Worm (Caenorhabditis elegans) whole organism, L2 larva: Measurements from ENCODE around the gene srh-184.

ENCODE experiments used
- C34F6.9 ChIP-seq: fragments of 150-350 bp; optimal IDR thresholded peaks from 2 replicates; lab custom pipeline; 2014; ENCODE audit warnings: missing biosample characterization, missing genetic modification characterization
- F13H6.1 ChIP-seq: sonication (generic microtip); optimal IDR thresholded peaks from 2 replicates; lab custom pipeline; 2016; ENCODE audit warnings: missing genetic modification characterization, missing compliant biosample characterization
- R02D3.7 ChIP-seq: fragments of 150-350 bp; optimal IDR thresholded peaks from 2 replicates; lab custom pipeline; 2014; ENCODE audit warnings: missing biosample characterization, missing genetic modification characterization
- ZK546.5 ChIP-seq: sonication (generic microtip); optimal IDR thresholded peaks from 2 replicates; lab custom pipeline; 2017; ENCODE audit warnings: missing biosample characterization, missing genetic modification characterization
- aly-2 ChIP-seq: fragments of 150-350 bp; optimal IDR thresholded peaks from 2 replicates; lab custom pipeline; 2014; ENCODE audit warnings: missing biosample characterization, missing genetic modification characterization
- ama-1 ChIP-seq: fragments of 150-350 bp; optimal IDR thresholded peaks from 2 replicates; lab custom pipeline; 2018; ENCODE audit warnings: inconsistent platforms
- blmp-1 ChIP-seq: sonication (generic microtip); optimal IDR thresholded peaks from 2 replicates; lab custom pipeline; 2017; ENCODE audit warnings: missing genetic modification characterization, mild to moderate bottlenecking, missing compliant biosample characterization, antibody characterized with exemption, moderate library complexity; ENCODE audit not compliant: insufficient read depth
- ceh-16 ChIP-seq: fragments of 150-350 bp; optimal IDR thresholded peaks from 2 replicates; lab custom pipeline; 2014; ENCODE audit warnings: missing biosample characterization, missing genetic modification characterization
- ceh-82 ChIP-seq: fragments of 150-350 bp; optimal IDR thresholded peaks from 2 replicates; lab custom pipeline; 2014; ENCODE audit warnings: missing biosample characterization, missing genetic modification characterization
- crh-2 ChIP-seq: sonication (generic microtip); optimal IDR thresholded peaks from 2 replicates; lab custom pipeline; 2017; ENCODE audit warnings: missing biosample characterization, missing genetic modification characterization
- dmd-4 ChIP-seq: sonication (generic microtip); optimal IDR thresholded peaks from 2 replicates; lab custom pipeline; 2017; ENCODE audit warnings: missing biosample characterization, missing genetic modification characterization
- egl-27 ChIP-seq: sonication (generic microtip); optimal IDR thresholded peaks from 3 replicates; lab custom pipeline; 2017; ENCODE audit warnings: missing biosample characterization, missing genetic modification reagents, missing genetic modification characterization
- elt-3 ChIP-seq: sonication (generic microtip); optimal IDR thresholded peaks from 2 replicates; lab custom pipeline; 2017; ENCODE audit warnings: missing biosample characterization, missing genetic modification characterization
- fos-1 ChIP-seq: fragments of 150-350 bp; optimal IDR thresholded peaks from 2 replicates; lab custom pipeline; 2014; ENCODE audit warnings: missing biosample characterization, missing genetic modification characterization
- gmeb-1 ChIP-seq: fragments of 150-350 bp; optimal IDR thresholded peaks from 2 replicates; lab custom pipeline; 2014; ENCODE audit warnings: missing biosample characterization, missing genetic modification characterization
- lin-11 ChIP-seq: fragments of 150-350 bp; sonication (generic microtip); optimal IDR thresholded peaks from 2 replicates; lab custom pipeline; 2014; ENCODE audit warnings: missing biosample characterization, missing genetic modification characterization, inconsistent platforms, mixed read lengths
- lin-39 ChIP-seq: fragments of 150-350 bp; optimal IDR thresholded peaks from 2 replicates; lab custom pipeline; 2014; ENCODE audit warnings: missing biosample characterization, missing genetic modification reagents, missing genetic modification characterization
- lsy-2 ChIP-seq, 2 experiments: fragments of 150-350 bp in 1 of 2; sonication (generic microtip) in 1 of 2; optimal IDR thresholded peaks; 2 replicates each; lab custom pipeline; 2014 to 2017; ENCODE audit warnings: missing biosample characterization in 2 of 2, missing genetic modification characterization in 2 of 2
- mbf-1 ChIP-seq: sonication (generic microtip); optimal IDR thresholded peaks from 2 replicates; lab custom pipeline; 2017; ENCODE audit warnings: missing biosample characterization, missing genetic modification characterization
- mdl-1 ChIP-seq, 2 experiments: fragments of 150-350 bp in 1 of 2; sonication (generic microtip) in 1 of 2; optimal IDR thresholded peaks; 2 replicates each; lab custom pipeline; 2017; ENCODE audit warnings: missing biosample characterization in 2 of 2, missing genetic modification characterization in 2 of 2
- nhr-10 ChIP-seq: sonication (generic microtip); optimal IDR thresholded peaks from 2 replicates; lab custom pipeline; 2017; ENCODE audit warnings: missing biosample characterization, missing genetic modification characterization
- nhr-11 ChIP-seq: fragments of 150-350 bp; optimal IDR thresholded peaks from 2 replicates; lab custom pipeline; 2014; ENCODE audit warnings: missing biosample characterization, missing genetic modification characterization
- nhr-12 ChIP-seq: fragments of 150-350 bp; optimal IDR thresholded peaks from 2 replicates; lab custom pipeline; 2014; ENCODE audit warnings: missing biosample characterization, missing genetic modification characterization
- nhr-21 ChIP-seq: fragments of 150-350 bp; optimal IDR thresholded peaks from 2 replicates; lab custom pipeline; 2014; ENCODE audit warnings: missing biosample characterization, missing genetic modification characterization
- nhr-23 ChIP-seq: fragments of 150-350 bp; optimal IDR thresholded peaks from 2 replicates; lab custom pipeline; 2014; ENCODE audit warnings: missing biosample characterization, missing genetic modification reagents, missing genetic modification characterization
- nhr-237 ChIP-seq: fragments of 150-350 bp; optimal IDR thresholded peaks from 2 replicates; lab custom pipeline; 2014; ENCODE audit warnings: missing biosample characterization, missing genetic modification characterization
- nhr-25 ChIP-seq: fragments of 150-350 bp; sonication (generic microtip); optimal IDR thresholded peaks from 3 replicates; lab custom pipeline; 2014; ENCODE audit warnings: missing biosample characterization, missing genetic modification characterization
- nhr-6 ChIP-seq: fragments of 150-350 bp; optimal IDR thresholded peaks from 2 replicates; lab custom pipeline; 2014; ENCODE audit warnings: missing biosample characterization, missing genetic modification characterization
- nhr-77 ChIP-seq: fragments of 150-350 bp; optimal IDR thresholded peaks from 2 replicates; lab custom pipeline; 2014; ENCODE audit warnings: missing biosample characterization, missing genetic modification characterization
- peb-1 ChIP-seq: fragments of 150-350 bp; optimal IDR thresholded peaks from 2 replicates; lab custom pipeline; 2014; ENCODE audit warnings: missing biosample characterization, missing genetic modification characterization
- sem-4 ChIP-seq: fragments of 150-350 bp; optimal IDR thresholded peaks from 2 replicates; lab custom pipeline; 2014; ENCODE audit warnings: missing biosample characterization, missing genetic modification reagents, missing genetic modification characterization
- skn-1 ChIP-seq: sonication (generic microtip); optimal IDR thresholded peaks from 2 replicates; lab custom pipeline; 2017; ENCODE audit warnings: missing biosample characterization, missing genetic modification characterization
- sma-3 ChIP-seq: sonication (generic microtip); optimal IDR thresholded peaks from 2 replicates; lab custom pipeline; 2016; ENCODE audit warnings: missing genetic modification reagents, missing genetic modification characterization, missing compliant biosample characterization
- sma-9 ChIP-seq, 2 experiments: fragments of 150-350 bp in 1 of 2; sonication (generic microtip) in 1 of 2; optimal IDR thresholded peaks; 2 replicates each; lab custom pipeline; 2014 to 2016; ENCODE audit warnings: missing genetic modification characterization in 2 of 2, mild to moderate bottlenecking in 1 of 2, missing biosample characterization in 1 of 2, missing compliant biosample characterization in 1 of 2, missing genetic modification reagents in 1 of 2, moderate library complexity in 1 of 2
- snpc-4 ChIP-seq: fragments of 150-350 bp; optimal IDR thresholded peaks from 2 replicates; lab custom pipeline; 2014; ENCODE audit warnings: missing biosample characterization, missing genetic modification characterization
- unc-39 ChIP-seq: fragments of 150-350 bp; optimal IDR thresholded peaks from 2 replicates; lab custom pipeline; 2014; ENCODE audit warnings: missing biosample characterization, missing genetic modification characterization
- unc-55 ChIP-seq: fragments of 150-350 bp; sonication (generic microtip); optimal IDR thresholded peaks from 3 replicates; lab custom pipeline; 2014; ENCODE audit warnings: missing biosample characterization, missing genetic modification reagents, missing genetic modification characterization
- unc-62 ChIP-seq: fragments of 150-350 bp; optimal IDR thresholded peaks from 2 replicates; lab custom pipeline; 2014; ENCODE audit warnings: missing biosample characterization, missing genetic modification reagents, missing genetic modification characterization
- zag-1 ChIP-seq: fragments of 150-350 bp; optimal IDR thresholded peaks from 2 replicates; lab custom pipeline; 2014; ENCODE audit warnings: missing biosample characterization, missing genetic modification characterization
- ztf-1 ChIP-seq: fragments of 200-800 bp; sonication (Bioruptor generic); conservative IDR thresholded peaks from 2 replicates; pipeline ENCODE4 v1.3.6; 2022; ENCODE audit warnings: missing genetic modification characterization, missing compliant biosample characterization
- ztf-11 ChIP-seq: sonication (generic microtip); optimal IDR thresholded peaks from 2 replicates; lab custom pipeline; 2017; ENCODE audit warnings: missing biosample characterization, missing genetic modification characterization

Gene srh-184

ce11 chrV:10805934-10806333 is 7.9 kb upstream of the srh-184 start, which contains the start of gene prp-38:
prp-38 (minus strand) TSS chrV:10806034.
- TF ChIP-seq F13H6.1 (tag; lab: Kevin White, UChicago): no peak
- no peak for TF ChIP-seq unc-39 (tag; lab: Kevin White, UChicago)
- no peak for TF ChIP-seq nhr-237 (tag; lab: Kevin White, UChicago)
- TF ChIP-seq nhr-77 (tag; lab: Kevin White, UChicago): no peak
- no peak for TF ChIP-seq C34F6.9
- no peak for TF ChIP-seq elt-3 (tag; lab: Kevin White, UChicago)
- no peak for TF ChIP-seq unc-55
- TF ChIP-seq ztf-1 (GFP tag; lab: Robert Waterston, UW): no peak
- TF ChIP-seq ceh-82 (tag; lab: Kevin White, UChicago): no peak
- TF ChIP-seq dmd-4 (tag; lab: Kevin White, UChicago): no peak
- no peak for TF ChIP-seq nhr-6 (tag; lab: Kevin White, UChicago)
- TF ChIP-seq sem-4 (tag; lab: Kevin White, UChicago): no peak
- no peak for TF ChIP-seq lin-39 (tag; lab: Kevin White, UChicago)
- no peak for TF ChIP-seq nhr-12
- TF ChIP-seq mbf-1 (tag; lab: Kevin White, UChicago): no peak

- no peak for TF ChIP-seq ceh-16 (tag; lab: Kevin White, UChicago)
- no peak for TF ChIP-seq crh-2 (tag; lab: Kevin White, UChicago)
- TF ChIP-seq zag-1: no peak
- TF ChIP-seq R02D3.7: no peak
- TF ChIP-seq ztf-11 (tag; lab: Kevin White, UChicago): no peak
- TF ChIP-seq egl-27 (tag; lab: Kevin White, UChicago): no peak
- TF ChIP-seq aly-2 (tag; lab: Kevin White, UChicago): no peak
- no peak for TF ChIP-seq skn-1 (tag; lab: Kevin White, UChicago)
- no peak for TF ChIP-seq nhr-25 (tag; lab: Kevin White, UChicago)
- TF ChIP-seq sma-9 (GFP tag; optimal IDR thresholded peaks at IDR 0.05; lab: Kevin White, UChicago): no peak
- no peak for TF ChIP-seq sma-9 (tag; optimal IDR thresholded peaks at IDR 0.05; lab: Kevin White, UChicago)
- no peak for TF ChIP-seq gmeb-1 (tag; lab: Kevin White, UChicago)
- no peak for TF ChIP-seq lsy-2 (tag; optimal IDR thresholded peaks at IDR 0.05; lab: Kevin White, UChicago)
These were observed 6.4 kb upstream of the srh-184 start, which contains the start of gene secs-1 for ce11 chrV:10804374-10804773. secs-1 (minus strand) TSS chrV:10804474.

ce11 chrV:10802060-10802459 is 4.1 kb upstream of the srh-184 start:
- TF ChIP-seq blmp-1 (no peak), ztf-1 (GFP tag; lab: Robert Waterston, UW) (no peak), nhr-10 (tag; lab: Kevin White, UChicago) (no peak), egl-27 (tag; lab: Kevin White, UChicago) (no peak), lin-11 (tag; lab: Kevin White, UChicago) (no peak), crh-2 (tag; lab: Kevin White, UChicago) (peak; percentile 85), unc-62 (GFP tag; lab: Kevin White, UChicago) (no peak), nhr-23 (tag; lab: Kevin White, UChicago) (no peak), dmd-4 (tag; lab: Kevin White, UChicago) (no peak), C34F6.9 (no peak), mbf-1 (tag; lab: Kevin White, UChicago) (no peak), gmeb-1 (tag; lab: Kevin White, UChicago) (peak; percentile 1), lsy-2 (tag; optimal IDR thresholded peaks at IDR 0.05; lab: Kevin White, UChicago) (no peak), peb-1 (no peak), nhr-11 (tag; lab: Kevin White, UChicago) (no peak), ztf-11 (tag; lab: Kevin White, UChicago) (no peak), nhr-77 (tag; lab: Kevin White, UChicago) (no peak), sma-9 (GFP tag; optimal IDR thresholded peaks at IDR 0.05; lab: Kevin White, UChicago) (peak; percentile 85), sma-9 (tag; optimal IDR thresholded peaks at IDR 0.05; lab: Kevin White, UChicago) (no peak), nhr-237 (tag; lab: Kevin White, UChicago) (no peak), sem-4 (tag; lab: Kevin White, UChicago) (no peak), nhr-25 (tag; lab: Kevin White, UChicago) (no peak), mdl-1 (tag; optimal IDR thresholded peaks at IDR 0.05; lab: Kevin White, UChicago) (peak in 1 of 2 experiments; percentile 18), nhr-12 (no peak), nhr-21 (tag; lab: Kevin White, UChicago) (no peak), ZK546.5 (tag; lab: Kevin White, UChicago) (no peak), ceh-16 (tag; lab: Kevin White, UChicago) (no peak), F13H6.1 (tag; lab: Kevin White, UChicago) (peak; percentile 10), nhr-6 (tag; lab: Kevin White, UChicago) (no peak), sma-3 (GFP tag; lab: Kevin White, UChicago) (peak; percentile 19), ama-1 (lab: Kevin White, UChicago) (no peak), aly-2 (tag; lab: Kevin White, UChicago) (no peak), elt-3 (tag; lab: Kevin White, UChicago) (no peak), snpc-4 (tag; lab: Kevin White, UChicago) (no peak), fos-1 (tag; lab: Kevin White, UChicago) (peak; percentile 74)
- TF ChIP-seq, all 48 proteins: peak for 7
